Fruit fly (Drosophila melanogaster) whole organism, embryonic: Measurements from ENCODE around the gene CG15480.

Experiments used
- Elba2 ChIP-seq: fragments of 200-800 bp; sonication (Bioruptor generic); optimal IDR thresholded peaks from 3 replicates; lab custom pipeline; 2016; ENCODE audit warnings: missing biosample characterization, missing genetic modification characterization
- dm ChIP-seq: fragments of 200-800 bp; sonication (Bioruptor generic); optimal IDR thresholded peaks from 3 replicates; lab custom pipeline; 2016; ENCODE audit warnings: missing biosample characterization, missing genetic modification characterization
- nerfin-2 ChIP-seq: fragments of 200-800 bp; sonication (Bioruptor generic); IDR thresholded peaks from 2 replicates; pipeline ENCODE4 v1.3.6; 2022; ENCODE audit warnings: missing biosample characterization, missing genetic modification characterization; ENCODE audit not compliant: partially characterized antibody

dm6 chr2L:13219281-13220092 lies 5.6 kb downstream of the CG15480 start, which contains the start of the genes CG9426 and mRF1:
- peak; percentile 24 for TF ChIP-seq dm (GFP tag; lab: Kevin White, UChicago)
- peak; percentile 86 for TF ChIP-seq Elba2 (GFP tag; lab: Kevin White, UChicago)
- TF ChIP-seq nerfin-2 (GFP tag; lab: Robert Waterston, UW) = peak; percentile 98
